Worm (Caenorhabditis elegans): ENCODE data around the gene T24E12.6.

ce11 chrII:3711047-3711446, 50.5 kb downstream of the T24E12.6 start, which contains the start of gene fbxc-53:
- TF ChIP-seq hlh-30 (tag; optimal IDR thresholded peaks at IDR 0.05; ENCODE audit: insufficient read depth): no peak
- TF ChIP-seq ztf-11 (tag; optimal IDR thresholded peaks at IDR 0.05): no peak
- TF ChIP-seq mep-1 (tag; optimal IDR thresholded peaks at IDR 0.05): no peak
- no peak for TF ChIP-seq snpc-4 (tag; optimal IDR thresholded peaks at IDR 0.05)
- no peak for TF ChIP-seq jun-1 (tag; optimal IDR thresholded peaks at IDR 0.05)
- TF ChIP-seq egl-27 (tag; optimal IDR thresholded peaks at IDR 0.05): no peak
